Worm (Caenorhabditis elegans) whole organism, L4 larva: ENCODE results near the gene dnj-15.
"Not testable (repeated sequence)": the region's sequence is repeated elsewhere in the genome, so short reads cannot be mapped to it uniquely, and the experiment has no call there.

ENCODE experiments used
- F37D6.2 ChIP-seq: sonication (generic microtip); optimal IDR thresholded peaks from 2 replicates; lab custom pipeline; 2016; ENCODE audit warnings: mild to moderate bottlenecking, missing genetic modification characterization, missing compliant biosample characterization
- R02D3.7 ChIP-seq: fragments of 150-350 bp; sonication (generic microtip); optimal IDR thresholded peaks from 3 replicates; lab custom pipeline; 2014; ENCODE audit warnings: missing biosample characterization, missing genetic modification characterization
- T26A8.4 ChIP-seq: fragments of 200-800 bp; sonication (Bioruptor generic); IDR thresholded peaks from 2 replicates; pipeline ENCODE4 v1.3.6; 2022; ENCODE audit warnings: missing genetic modification characterization, missing compliant biosample characterization
- Y48G9A.11 ChIP-seq: fragments of 200-800 bp; sonication (Bioruptor generic); IDR thresholded peaks from 2 replicates; pipeline ENCODE4 v1.3.6; 2022; ENCODE audit warnings: missing genetic modification reagents, missing genetic modification characterization, missing compliant biosample characterization
- ZK337.2 ChIP-seq: fragments of 200-800 bp; sonication (Bioruptor generic); IDR thresholded peaks from 2 replicates; pipeline ENCODE4 v1.3.6; 2022; ENCODE audit warnings: missing genetic modification reagents, missing genetic modification characterization, missing compliant biosample characterization
- ZK546.5 ChIP-seq, 2 experiments: sonication (generic microtip); optimal IDR thresholded peaks; 2 replicates each; lab custom pipeline; 2017; ENCODE audit warnings: missing biosample characterization in 2 of 2, missing genetic modification characterization in 2 of 2
- ceh-28 ChIP-seq: fragments of 150-350 bp; optimal IDR thresholded peaks from 2 replicates; lab custom pipeline; 2014; ENCODE audit warnings: missing biosample characterization, missing genetic modification reagents, missing genetic modification characterization
- ceh-44 ChIP-seq: fragments of 200-800 bp; sonication (Bioruptor generic); IDR thresholded peaks from 2 replicates; pipeline ENCODE4 v1.3.6; 2022; ENCODE audit warnings: missing genetic modification reagents, missing genetic modification characterization, missing compliant biosample characterization
- ces-1 ChIP-seq: fragments of 150-350 bp; sonication (generic microtip); optimal IDR thresholded peaks from 4 replicates; lab custom pipeline; 2014; ENCODE audit warnings: missing biosample characterization, missing genetic modification reagents, missing genetic modification characterization
- cey-2 ChIP-seq: sonication (generic microtip); optimal IDR thresholded peaks from 3 replicates; lab custom pipeline; 2017; ENCODE audit warnings: missing genetic modification characterization, mild to moderate bottlenecking, missing compliant biosample characterization, antibody characterized with exemption, borderline replicate concordance; ENCODE audit not compliant: insufficient read depth
- daf-16 ChIP-seq, 3 experiments: sonication (generic microtip); optimal IDR thresholded peaks; 2 replicates each; lab custom pipeline; 2016 to 2017; ENCODE audit warnings: missing genetic modification characterization in 3 of 3, missing genetic modification reagents in 3 of 3, mild to moderate bottlenecking in 2 of 3, missing compliant biosample characterization in 2 of 3, missing biosample characterization in 1 of 3, moderate library complexity in 1 of 3
- dpl-1 ChIP-seq: fragments of 150-350 bp; optimal IDR thresholded peaks from 2 replicates; lab custom pipeline; 2014; ENCODE audit warnings: missing biosample characterization, missing genetic modification reagents, missing genetic modification characterization
- duxl-1 ChIP-seq: sonication (generic microtip); optimal IDR thresholded peaks from 2 replicates; lab custom pipeline; 2016; ENCODE audit warnings: mild to moderate bottlenecking, missing genetic modification characterization, moderate library complexity, missing compliant biosample characterization; ENCODE audit not compliant: poor library complexity
- dve-1 ChIP-seq: sonication (generic microtip); optimal IDR thresholded peaks from 2 replicates; lab custom pipeline; 2017; ENCODE audit warnings: antibody characterized with exemption, mild to moderate bottlenecking, missing genetic modification characterization, missing compliant biosample characterization; ENCODE audit not compliant: insufficient read depth
- fkh-10 ChIP-seq: fragments of 150-350 bp; optimal IDR thresholded peaks from 2 replicates; lab custom pipeline; 2014; ENCODE audit warnings: missing biosample characterization, missing genetic modification reagents, missing genetic modification characterization
- hif-1 ChIP-seq, 2 experiments: sonication (generic microtip); optimal IDR thresholded peaks; 2 replicates each; lab custom pipeline; 2016 to 2017; ENCODE audit warnings: missing compliant biosample characterization in 2 of 2, missing genetic modification characterization in 2 of 2, missing genetic modification reagents in 2 of 2, missing genotype in 2 of 2, mild to moderate bottlenecking in 1 of 2
- hmg-1.1 ChIP-seq: fragments of 200-800 bp; sonication (Bioruptor generic); IDR thresholded peaks from 2 replicates; pipeline ENCODE4 v1.3.6; 2022; ENCODE audit warnings: missing genetic modification reagents, missing genetic modification characterization, missing compliant biosample characterization
- lin-1 ChIP-seq: fragments of 200-800 bp; sonication (Bioruptor generic); IDR thresholded peaks from 2 replicates; pipeline ENCODE4 v1.3.6; 2022; ENCODE audit warnings: missing genetic modification reagents, missing genetic modification characterization, missing compliant biosample characterization
- lin-13 ChIP-seq: fragments of 150-350 bp; optimal IDR thresholded peaks from 2 replicates; lab custom pipeline; 2014; ENCODE audit warnings: missing biosample characterization, missing genetic modification reagents, missing genetic modification characterization
- lin-29 ChIP-seq: fragments of 200-800 bp; sonication (Bioruptor generic); IDR thresholded peaks from 2 replicates; pipeline ENCODE4 v1.3.6; 2022; ENCODE audit warnings: missing genetic modification reagents, missing genetic modification characterization, missing compliant biosample characterization
- lin-38 ChIP-seq: fragments of 200-800 bp; sonication (Bioruptor generic); IDR thresholded peaks from 2 replicates; pipeline ENCODE4 v1.3.6; 2022; ENCODE audit warnings: missing genetic modification reagents, missing genetic modification characterization, missing compliant biosample characterization
- lir-3 ChIP-seq: sonication (generic microtip); optimal IDR thresholded peaks from 2 replicates; lab custom pipeline; 2016; ENCODE audit warnings: mild to moderate bottlenecking, missing genetic modification characterization, missing compliant biosample characterization
- madf-5 ChIP-seq, 2 experiments: fragments of 200-800 bp; sonication (Bioruptor generic); IDR thresholded peaks; 2 replicates each; pipeline ENCODE4 v1.3.6; 2022; ENCODE audit warnings: missing compliant biosample characterization in 2 of 2, missing genetic modification characterization in 2 of 2
- mdt-29 ChIP-seq: fragments of 200-800 bp; sonication (Bioruptor generic); IDR thresholded peaks from 2 replicates; pipeline ENCODE4 v1.3.6; 2022; ENCODE audit warnings: missing genetic modification reagents, missing genetic modification characterization, missing compliant biosample characterization
- mep-1 ChIP-seq: fragments of 150-350 bp; sonication (generic microtip); optimal IDR thresholded peaks from 3 replicates; lab custom pipeline; 2014; ENCODE audit warnings: missing biosample characterization, missing genetic modification characterization
- mes-2 ChIP-seq: sonication (generic microtip); optimal IDR thresholded peaks from 2 replicates; lab custom pipeline; 2016; ENCODE audit warnings: missing genotype, mild to moderate bottlenecking, missing genetic modification characterization, missing compliant biosample characterization; ENCODE audit not compliant: poor library complexity, severe bottlenecking
- mxl-2 ChIP-seq: fragments of 200-800 bp; sonication (Bioruptor generic); conservative IDR thresholded peaks from 2 replicates; pipeline ENCODE4 v1.3.6; 2022; ENCODE audit warnings: missing genetic modification reagents, missing genetic modification characterization, missing compliant biosample characterization
- mxl-3 ChIP-seq: fragments of 200-800 bp; sonication (Bioruptor generic); optimal IDR thresholded peaks from 2 replicates; lab custom pipeline; 2018; ENCODE audit warnings: mild to moderate bottlenecking, missing genetic modification characterization, missing compliant biosample characterization
- nhr-237 ChIP-seq: sonication (generic microtip); optimal IDR thresholded peaks from 2 replicates; lab custom pipeline; 2017; ENCODE audit warnings: missing biosample characterization, missing genetic modification characterization
- nhr-25 ChIP-seq: sonication (generic microtip); optimal IDR thresholded peaks from 2 replicates; lab custom pipeline; 2017; ENCODE audit warnings: missing genetic modification characterization, mild to moderate bottlenecking, missing compliant biosample characterization, antibody characterized with exemption, moderate library complexity, borderline replicate concordance; ENCODE audit not compliant: insufficient read depth
- nhr-77 ChIP-seq: fragments of 150-350 bp; optimal IDR thresholded peaks from 2 replicates; lab custom pipeline; 2014; ENCODE audit warnings: missing biosample characterization, missing genetic modification characterization
- sdz-12 ChIP-seq: fragments of 200-800 bp; sonication (Bioruptor generic); optimal IDR thresholded peaks from 2 replicates; lab custom pipeline; 2018; ENCODE audit warnings: mild to moderate bottlenecking, missing genetic modification characterization, missing compliant biosample characterization
- spr-1 ChIP-seq: sonication (generic microtip); optimal IDR thresholded peaks from 2 replicates; lab custom pipeline; 2016; ENCODE audit warnings: mild to moderate bottlenecking, missing genetic modification characterization, missing compliant biosample characterization
- spr-3 ChIP-seq: fragments of 200-800 bp; sonication (Bioruptor generic); optimal IDR thresholded peaks from 2 replicates; lab custom pipeline; 2018; ENCODE audit warnings: mild to moderate bottlenecking, missing genetic modification characterization, missing compliant biosample characterization
- unc-130 ChIP-seq: sonication (generic microtip); optimal IDR thresholded peaks from 2 replicates; lab custom pipeline; 2016; ENCODE audit warnings: missing genetic modification reagents, missing genetic modification characterization, missing compliant biosample characterization
- zag-1 ChIP-seq: fragments of 150-350 bp; optimal IDR thresholded peaks from 2 replicates; lab custom pipeline; 2014; ENCODE audit warnings: missing biosample characterization, missing genetic modification characterization
- ztf-7 ChIP-seq: fragments of 150-350 bp; optimal IDR thresholded peaks from 2 replicates; lab custom pipeline; 2014; ENCODE audit warnings: missing biosample characterization, missing genetic modification characterization

Gene dnj-15

ce11 chrIV:4140265-4140664 is 35.9 kb upstream of the dnj-15 start, which contains the start of gene F49F1.18:
Gene F49F1.18 (minus strand): TSS chrIV:4140365.
- no peak for TF ChIP-seq nhr-25 (tag; lab: Kevin White, UChicago)
- TF ChIP-seq ceh-28 (tag; lab: Kevin White, UChicago): no peak
- no peak for TF ChIP-seq lin-13 (GFP tag; lab: Kevin White, UChicago)
- no peak for TF ChIP-seq mxl-3
- TF ChIP-seq T26A8.4: no peak
- TF ChIP-seq lin-1 (GFP tag; lab: Robert Waterston, UW): no peak
- no peak for TF ChIP-seq cey-2
- TF ChIP-seq mes-2 (tag; lab: Kevin White, UChicago): no peak
- TF ChIP-seq ces-1: no peak
- TF ChIP-seq mdt-29 (GFP tag; lab: Robert Waterston, UW): no peak
- TF ChIP-seq ZK337.2 (GFP tag; lab: Robert Waterston, UW): no peak
- no peak for TF ChIP-seq spr-1 (tag; lab: Kevin White, UChicago)
- no peak for TF ChIP-seq duxl-1
- TF ChIP-seq ceh-44 (GFP tag; lab: Robert Waterston, UW): no peak
- no peak for TF ChIP-seq F37D6.2
- no peak for TF ChIP-seq zag-1 (tag; lab: Kevin White, UChicago)
- no peak for TF ChIP-seq hmg-1.1 (GFP tag; lab: Robert Waterston, UW)
- no peak for TF ChIP-seq Y48G9A.11
- TF ChIP-seq ZK546.5 (tag; optimal IDR thresholded peaks at IDR 0.05; lab: Kevin White, UChicago): no peak
- TF ChIP-seq mxl-2 (GFP tag; lab: Robert Waterston, UW): no peak

- TF ChIP-seq dve-1 (no peak), unc-130 (GFP tag; lab: Kevin White, UChicago) (no peak), R02D3.7 (tag; lab: Kevin White, UChicago) (no peak), spr-3 (GFP tag; lab: Kevin White, UChicago) (no peak), hif-1 (tag; optimal IDR thresholded peaks at IDR 0.05; lab: Kevin White, UChicago) (no peak), sdz-12 (GFP tag; lab: Kevin White, UChicago) (no peak), daf-16 (GFP tag; optimal IDR thresholded peaks at IDR 0.05; lab: Kevin White, UChicago) (no peak), daf-16 (tag; optimal IDR thresholded peaks at IDR 0.05; lab: Kevin White, UChicago) (no peak), duxl-1 (no peak), nhr-25 (tag; lab: Kevin White, UChicago) (no peak), nhr-237 (tag; lab: Kevin White, UChicago) (no peak), mdt-29 (GFP tag; lab: Robert Waterston, UW) (no peak), cey-2 (no peak), dpl-1 (GFP tag; lab: Kevin White, UChicago) (no peak), lir-3 (no peak), nhr-77 (tag; lab: Kevin White, UChicago) (no peak), lin-29 (no peak), fkh-10 (GFP tag; lab: Kevin White, UChicago) (no peak), ztf-7 (tag; lab: Kevin White, UChicago) (no peak), lin-38 (GFP tag; lab: Robert Waterston, UW) (no peak)
- TF ChIP-seq, all 104 proteins: peak for 0
Measured at ce11 chrIV:4141311-4141710, 34.9 kb upstream of the dnj-15 start, which contains the start of gene F49F1.11. Gene F49F1.11 (minus strand): TSS chrIV:4141411.

- TF ChIP-seq mep-1 (tag; lab: Kevin White, UChicago); lin-38 (GFP tag; lab: Robert Waterston, UW); madf-5 (GFP tag; IDR thresholded peaks at IDR 0.05; lab: Robert Waterston, UW): not testable (repeated sequence)
Measured at ce11 chrIV:4142986-4143385, 33.2 kb upstream of the dnj-15 start, which contains the start of gene F49F1.12. Gene F49F1.12 (minus strand): TSS chrIV:4143086.
